Fruit fly (Drosophila melanogaster) whole organism, prepupa: Measurements from ENCODE around the gene wake.

ENCODE experiments used
- CG10631 ChIP-seq: fragments of 200-800 bp; sonication (Bioruptor generic); optimal IDR thresholded peaks from 2 replicates; lab custom pipeline; 2016; ENCODE audit warnings: missing biosample characterization, missing genetic modification characterization
- CG10669 ChIP-seq: fragments of 200-800 bp; sonication (Bioruptor generic); optimal IDR thresholded peaks from 3 replicates; lab custom pipeline; 2018; ENCODE audit warnings: missing biosample characterization, mild to moderate bottlenecking, missing genetic modification characterization, moderate library complexity
- CG11294 ChIP-seq: fragments of 200-800 bp; sonication (Bioruptor generic); IDR thresholded peaks from 2 replicates; pipeline ENCODE4 v1.3.6; 2022; ENCODE audit warnings: missing biosample characterization, missing genetic modification characterization
- CG11762 ChIP-seq: fragments of 200-800 bp; sonication (Bioruptor generic); optimal IDR thresholded peaks from 3 replicates; lab custom pipeline; 2016; ENCODE audit warnings: missing biosample characterization, missing genetic modification characterization; ENCODE audit not compliant: insufficient read depth
- CG11902 ChIP-seq: fragments of 200-800 bp; sonication (Bioruptor generic); optimal IDR thresholded peaks from 3 replicates; lab custom pipeline; 2016; ENCODE audit warnings: missing biosample characterization, missing genetic modification characterization
- CG15336 ChIP-seq: fragments of 200-800 bp; sonication (Bioruptor generic); IDR thresholded peaks from 2 replicates; pipeline ENCODE4 v1.3.6; 2022; ENCODE audit warnings: missing biosample characterization, missing genetic modification characterization
- CG1621 ChIP-seq: fragments of 200-800 bp; sonication (Bioruptor generic); optimal IDR thresholded peaks from 3 replicates; lab custom pipeline; 2018; ENCODE audit warnings: missing biosample characterization, mild to moderate bottlenecking, missing genetic modification characterization
- CG16779 ChIP-seq: fragments of 200-800 bp; sonication (Bioruptor generic); optimal IDR thresholded peaks from 3 replicates; lab custom pipeline; 2017; ENCODE audit warnings: missing biosample characterization, mild to moderate bottlenecking, missing genetic modification characterization
- CG3032 ChIP-seq: fragments of 200-800 bp; optimal IDR thresholded peaks from 2 replicates; lab custom pipeline; 2019; ENCODE audit warnings: missing biosample characterization, mild to moderate bottlenecking, missing genetic modification characterization, moderate library complexity
- CG31627 ChIP-seq: fragments of 200-800 bp; sonication (Bioruptor generic); optimal IDR thresholded peaks from 3 replicates; lab custom pipeline; 2016; ENCODE audit warnings: missing biosample characterization, missing genetic modification characterization
- CG32006 ChIP-seq: fragments of 200-800 bp; sonication (Bioruptor generic); optimal IDR thresholded peaks from 3 replicates; lab custom pipeline; 2017; ENCODE audit warnings: missing biosample characterization, mild to moderate bottlenecking, missing genetic modification characterization
- CG34406 ChIP-seq: fragments of 200-800 bp; sonication (Bioruptor generic); optimal IDR thresholded peaks from 3 replicates; lab custom pipeline; 2016; ENCODE audit warnings: missing biosample characterization, missing genetic modification characterization
- CG3919 ChIP-seq: fragments of 200-800 bp; sonication (Bioruptor generic); optimal IDR thresholded peaks from 3 replicates; lab custom pipeline; 2016; ENCODE audit warnings: missing biosample characterization, missing genetic modification characterization
- CG4318 ChIP-seq: fragments of 200-800 bp; sonication (Bioruptor generic); optimal IDR thresholded peaks from 3 replicates; lab custom pipeline; 2017; ENCODE audit warnings: missing biosample characterization, mild to moderate bottlenecking, missing genetic modification characterization
- CG6163 ChIP-seq: fragments of 200-800 bp; sonication (Bioruptor generic); IDR thresholded peaks from 3 replicates; pipeline ENCODE4 v1.3.6; 2022; ENCODE audit warnings: missing biosample characterization, missing genetic modification characterization
- CG6276 ChIP-seq: fragments of 200-800 bp; sonication (Bioruptor generic); optimal IDR thresholded peaks from 2 replicates; lab custom pipeline; 2017; ENCODE audit warnings: missing biosample characterization, mild to moderate bottlenecking, missing genetic modification characterization
- CG6792 ChIP-seq: fragments of 200-800 bp; sonication (Bioruptor generic); optimal IDR thresholded peaks from 3 replicates; lab custom pipeline; 2016; ENCODE audit warnings: missing biosample characterization, missing genetic modification characterization
- CG6808 ChIP-seq: fragments of 200-800 bp; sonication (Bioruptor generic); optimal IDR thresholded peaks from 3 replicates; lab custom pipeline; 2017; ENCODE audit warnings: missing biosample characterization, missing genetic modification characterization, mild to moderate bottlenecking, moderate library complexity, missing genetic modification reagents
- CG6854 ChIP-seq: fragments of 200-800 bp; sonication (Bioruptor generic); optimal IDR thresholded peaks from 2 replicates; lab custom pipeline; 2017; ENCODE audit warnings: missing biosample characterization, mild to moderate bottlenecking, missing genetic modification characterization
- CG7368 ChIP-seq: fragments of 200-800 bp; sonication (Bioruptor generic); optimal IDR thresholded peaks from 3 replicates; lab custom pipeline; 2016; ENCODE audit warnings: missing biosample characterization, missing genetic modification characterization
- CG8119 ChIP-seq: fragments of 200-800 bp; sonication (Bioruptor generic); IDR thresholded peaks from 3 replicates; pipeline ENCODE4 v1.3.6; 2022; ENCODE audit warnings: missing biosample characterization, missing genetic modification characterization
- CG8319 ChIP-seq: fragments of 200-800 bp; sonication (Bioruptor generic); optimal IDR thresholded peaks from 3 replicates; lab custom pipeline; 2016; ENCODE audit warnings: missing biosample characterization, missing genetic modification characterization
- CG8632 ChIP-seq: fragments of 200-800 bp; sonication (Bioruptor generic); optimal IDR thresholded peaks from 3 replicates; lab custom pipeline; 2016; ENCODE audit warnings: missing biosample characterization, missing genetic modification characterization
- CG9139 ChIP-seq: fragments of 200-800 bp; sonication (Bioruptor generic); optimal IDR thresholded peaks from 3 replicates; lab custom pipeline; 2017; ENCODE audit warnings: missing biosample characterization, mild to moderate bottlenecking, missing genetic modification characterization
- Eip75B ChIP-seq: fragments of 200-800 bp; sonication (Bioruptor generic); optimal IDR thresholded peaks from 3 replicates; lab custom pipeline; 2016; ENCODE audit warnings: missing biosample characterization, missing genetic modification characterization
- Eip93F ChIP-seq: fragments of 200-800 bp; sonication (Bioruptor generic); optimal IDR thresholded peaks from 2 replicates; lab custom pipeline; 2016; ENCODE audit warnings: missing biosample characterization, mild to moderate bottlenecking, missing genetic modification characterization
- Ets21C ChIP-seq: fragments of 200-800 bp; sonication (Bioruptor generic); optimal IDR thresholded peaks from 3 replicates; lab custom pipeline; 2016; ENCODE audit warnings: missing biosample characterization, missing genetic modification characterization
- Ets96B ChIP-seq: fragments of 200-800 bp; optimal IDR thresholded peaks from 2 replicates; lab custom pipeline; 2019; ENCODE audit warnings: missing biosample characterization, mild to moderate bottlenecking, missing genetic modification characterization, moderate library complexity
- Gug ChIP-seq: fragments of 200-800 bp; sonication (Bioruptor generic); IDR thresholded peaks from 2 replicates; pipeline ENCODE4 v1.3.6; 2022; ENCODE audit warnings: missing biosample characterization, missing genetic modification characterization
- Hr38 ChIP-seq: sonication (Bioruptor generic); optimal IDR thresholded peaks from 2 replicates; lab custom pipeline; 2016; ENCODE audit warnings: missing biosample characterization, missing genetic modification characterization
- Hr4 ChIP-seq: fragments of 200-800 bp; sonication (Bioruptor generic); optimal IDR thresholded peaks from 3 replicates; lab custom pipeline; 2016; ENCODE audit warnings: missing biosample characterization, missing genetic modification characterization
- Lpt ChIP-seq: fragments of 200-800 bp; sonication (Bioruptor generic); optimal IDR thresholded peaks from 3 replicates; lab custom pipeline; 2016; ENCODE audit warnings: missing biosample characterization, missing genetic modification characterization
- OdsH ChIP-seq: fragments of 200-800 bp; sonication (Bioruptor generic); optimal IDR thresholded peaks from 3 replicates; lab custom pipeline; 2016; ENCODE audit warnings: missing biosample characterization, missing genetic modification characterization
- Smox ChIP-seq: fragments of 200-800 bp; sonication (Bioruptor generic); optimal IDR thresholded peaks from 3 replicates; lab custom pipeline; 2016; ENCODE audit warnings: missing biosample characterization, missing genetic modification characterization
- Sox102F ChIP-seq: fragments of 200-800 bp; sonication (Bioruptor generic); optimal IDR thresholded peaks from 2 replicates; lab custom pipeline; 2016; ENCODE audit warnings: missing biosample characterization, mild to moderate bottlenecking, missing genetic modification characterization
- Sox14 ChIP-seq: fragments of 200-800 bp; sonication (Bioruptor generic); optimal IDR thresholded peaks from 3 replicates; lab custom pipeline; 2016; ENCODE audit warnings: missing biosample characterization, missing genetic modification characterization
- achi ChIP-seq: fragments of 200-800 bp; sonication (Bioruptor generic); optimal IDR thresholded peaks from 3 replicates; lab custom pipeline; 2016; ENCODE audit warnings: missing biosample characterization, missing genetic modification characterization
- acj6 ChIP-seq: fragments of 200-800 bp; sonication (Bioruptor generic); optimal IDR thresholded peaks from 3 replicates; lab custom pipeline; 2016; ENCODE audit warnings: missing biosample characterization, missing genetic modification characterization
- cyc ChIP-seq: fragments of 200-800 bp; sonication (Bioruptor generic); optimal IDR thresholded peaks from 3 replicates; lab custom pipeline; 2016; ENCODE audit warnings: missing biosample characterization, missing genetic modification characterization
- dsx ChIP-seq: fragments of 200-800 bp; optimal IDR thresholded peaks from 3 replicates; lab custom pipeline; 2019; ENCODE audit warnings: missing biosample characterization, mild to moderate bottlenecking, missing genetic modification characterization, moderate library complexity; ENCODE audit not compliant: poor library complexity, severe bottlenecking
- eg ChIP-seq: fragments of 200-800 bp; sonication (Bioruptor generic); IDR thresholded peaks from 3 replicates; pipeline ENCODE4 v1.3.6; 2022; ENCODE audit warnings: missing biosample characterization, missing genetic modification characterization
- fd59A ChIP-seq: fragments of 200-800 bp; sonication (Bioruptor generic); optimal IDR thresholded peaks from 2 replicates; lab custom pipeline; 2017; ENCODE audit warnings: missing biosample characterization, mild to moderate bottlenecking, missing genetic modification characterization, missing genetic modification reagents
- fkh ChIP-seq: fragments of 200-800 bp; sonication (Bioruptor generic); optimal IDR thresholded peaks from 3 replicates; lab custom pipeline; 2017; ENCODE audit warnings: missing biosample characterization, mild to moderate bottlenecking, missing genetic modification characterization, moderate library complexity
- lz ChIP-seq: fragments of 200-800 bp; sonication (Bioruptor generic); optimal IDR thresholded peaks from 3 replicates; lab custom pipeline; 2016; ENCODE audit warnings: missing biosample characterization, missing genetic modification characterization
- net ChIP-seq: fragments of 200-800 bp; sonication (Bioruptor generic); optimal IDR thresholded peaks from 3 replicates; lab custom pipeline; 2016; ENCODE audit warnings: missing biosample characterization, missing genetic modification characterization
- svp ChIP-seq: fragments of 200-800 bp; sonication (Bioruptor generic); peaks from one replicate; lab custom pipeline; 2016; ENCODE audit warnings: missing biosample characterization, missing genetic modification characterization
- vri ChIP-seq: fragments of 200-800 bp; sonication (Bioruptor generic); optimal IDR thresholded peaks from 3 replicates; lab custom pipeline; 2016; ENCODE audit warnings: missing biosample characterization, mild to moderate bottlenecking, missing genetic modification characterization

The wake gene

DNA sequence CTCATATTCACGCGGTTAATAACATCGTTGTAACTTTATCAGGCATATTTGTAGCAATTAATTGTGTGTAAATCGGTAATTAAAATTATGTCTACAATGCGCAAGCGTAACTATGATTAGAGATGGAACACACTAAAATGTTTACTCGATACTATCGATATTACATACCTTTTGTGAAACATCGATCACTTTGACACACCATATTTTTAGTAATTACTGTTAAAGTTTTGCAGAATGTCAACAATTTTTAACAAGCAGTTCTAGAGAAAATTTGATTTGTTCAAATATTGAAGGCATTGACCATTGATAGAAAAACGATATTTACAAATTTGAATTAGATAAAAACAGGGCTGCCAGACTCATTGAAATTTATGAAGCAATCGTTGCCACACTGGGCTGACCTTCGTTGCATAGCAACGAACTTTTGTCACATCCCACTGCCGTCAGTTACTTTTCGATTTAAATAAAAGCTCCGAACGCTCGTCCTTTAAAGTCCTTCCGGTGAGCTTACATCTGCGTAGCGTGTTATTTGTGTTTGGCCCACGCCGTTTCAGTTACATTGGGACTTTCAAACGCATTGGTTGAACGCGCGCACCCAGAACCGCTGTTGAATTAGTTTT, at the start of gene wake, which contains the start of gene loco:
TSS of gene wake (plus strand) at position 570 of the 620 bp plus-strand sequence.
TSS of gene loco (minus strand) at position 149 of the 620 bp plus-strand sequence.
- TF ChIP-seq CG6854 (no peak), CG16779 (tag; lab: Kevin White, UChicago) (no peak), fkh (peak; percentile 71), svp (GFP tag; lab: Kevin White, UChicago) (peak; percentile 50), CG3032 (tag; lab: Kevin White, UChicago) (no peak), dsx (GFP tag; lab: Kevin White, UChicago) (peak; percentile 95)

DNA sequence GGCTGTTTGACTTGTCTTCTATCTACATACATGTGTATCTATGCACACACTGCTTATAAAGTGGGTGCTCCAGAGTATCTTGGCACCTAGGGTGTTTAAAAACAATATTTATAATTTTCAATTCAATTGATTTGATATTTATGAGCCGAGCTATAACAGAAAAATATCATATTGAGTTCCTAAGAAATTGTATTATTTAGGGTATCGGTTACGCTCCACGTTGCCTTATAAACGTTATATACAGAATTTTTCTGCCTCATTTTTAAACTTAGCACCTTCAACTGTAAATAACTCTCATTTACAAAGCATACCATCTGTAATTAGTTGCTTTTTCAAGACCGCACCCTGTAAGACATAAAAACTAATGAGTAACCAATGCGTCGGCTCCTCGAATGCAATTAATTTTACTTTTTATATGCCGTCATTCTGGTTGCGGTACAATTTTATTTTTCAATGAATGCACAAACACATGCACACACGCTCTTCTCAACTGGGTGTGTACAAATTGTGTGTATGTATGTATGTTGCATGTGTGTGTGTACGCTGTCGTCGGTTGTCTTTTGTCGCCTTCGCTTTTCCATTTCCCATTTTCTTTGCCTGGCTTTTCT, 48.8 kb upstream of the wake start:
- TF ChIP-seq CG1621 (tag; lab: Kevin White, UChicago) (no peak), CG6163 (GFP tag; lab: Robert Waterston, UW) (peak; percentile 39; the same call in 2 of the 3 replicates), CG7368 (GFP tag; lab: Kevin White, UChicago) (peak; percentile 7), CG10669 (GFP tag; lab: Kevin White, UChicago) (no peak), CG11902 (no peak), CG34406 (GFP tag; lab: Kevin White, UChicago) (peak; percentile 13), CG8319 (GFP tag; lab: Kevin White, UChicago) (no peak), Ets21C (GFP tag; lab: Kevin White, UChicago) (peak; percentile 10), OdsH (GFP tag; lab: Kevin White, UChicago) (peak; percentile 66), Hr4 (GFP tag; lab: Kevin White, UChicago) (peak; percentile 85), Gug (GFP tag; lab: Robert Waterston, UW) (peak; percentile 57), cyc (peak; percentile 4), CG6808 (peak; percentile 22), eg (GFP tag; lab: Robert Waterston, UW) (peak; percentile 64; the same call in 1 of the 3 replicates), CG9139 (no peak), Lpt (GFP tag; lab: Kevin White, UChicago) (peak; percentile 65), CG11294 (no peak; the same call in 1 of the 2 replicates), CG6854 (no peak), svp (GFP tag; lab: Kevin White, UChicago) (peak; percentile 62), CG16779 (tag; lab: Kevin White, UChicago) (peak; percentile 38), Ets96B (tag; lab: Kevin White, UChicago) (peak; percentile 37), Smox (peak; percentile 23), CG3032 (tag; lab: Kevin White, UChicago) (peak; percentile 21), CG31627 (GFP tag; lab: Kevin White, UChicago) (peak; percentile 44), dsx (GFP tag; lab: Kevin White, UChicago) (no peak), fkh (peak; percentile 76), CG10631 (GFP tag; lab: Kevin White, UChicago) (peak; percentile 67), achi (GFP tag; lab: Kevin White, UChicago) (peak; percentile 64), acj6 (GFP tag; lab: Kevin White, UChicago) (peak; percentile 65), vri (GFP tag; lab: Kevin White, UChicago) (no peak), Sox102F (GFP tag; lab: Kevin White, UChicago) (peak; percentile 22), fd59A (peak; percentile 40), CG3919 (peak; percentile 55), lz (GFP tag; lab: Kevin White, UChicago) (peak; percentile 64), Eip75B (GFP tag; lab: Kevin White, UChicago) (peak; percentile 62), CG15336 (peak; percentile 71), CG6792 (GFP tag; lab: Kevin White, UChicago) (peak; percentile 55), CG8632 (GFP tag; lab: Kevin White, UChicago) (peak; percentile 45), Eip93F (no peak), Sox14 (GFP tag; lab: Kevin White, UChicago) (peak; percentile 70), CG4318 (GFP tag; lab: Kevin White, UChicago) (peak; percentile 80), CG11762 (GFP tag; lab: Kevin White, UChicago) (peak; percentile 24), Hr38 (GFP tag; lab: Kevin White, UChicago) (no peak), CG6276 (GFP tag; lab: Kevin White, UChicago) (peak; percentile 77), CG32006 (peak; percentile 92), net (peak; percentile 76), CG8119 (GFP tag; lab: Robert Waterston, UW) (peak; percentile 71; the same call in 2 of the 3 replicates)
